Worm (Caenorhabditis elegans) whole organism, L3 larva: ENCODE measurements around the gene cutl-15.

Source experiments
- R02D3.7 ChIP-seq: fragments of 150-350 bp; optimal IDR thresholded peaks from 2 replicates; lab custom pipeline; 2014; ENCODE audit warnings: missing biosample characterization, missing genetic modification characterization
- ZK546.5 ChIP-seq: sonication (generic microtip); optimal IDR thresholded peaks from 2 replicates; lab custom pipeline; 2017; ENCODE audit warnings: missing biosample characterization, missing genetic modification characterization
- ceh-28 ChIP-seq: fragments of 150-350 bp; optimal IDR thresholded peaks from 2 replicates; lab custom pipeline; 2014; ENCODE audit warnings: missing biosample characterization, missing genetic modification reagents, missing genetic modification characterization
- fos-1 ChIP-seq: fragments of 150-350 bp; optimal IDR thresholded peaks from 2 replicates; lab custom pipeline; 2014; ENCODE audit warnings: missing biosample characterization, missing genetic modification characterization
- mdl-1 ChIP-seq: fragments of 150-350 bp; optimal IDR thresholded peaks from 2 replicates; lab custom pipeline; 2014; ENCODE audit warnings: missing biosample characterization, missing genetic modification characterization
- nhr-11 ChIP-seq: fragments of 150-350 bp; optimal IDR thresholded peaks from 2 replicates; lab custom pipeline; 2014; ENCODE audit warnings: missing biosample characterization, missing genetic modification characterization
- nhr-12 ChIP-seq: fragments of 150-350 bp; optimal IDR thresholded peaks from 2 replicates; lab custom pipeline; 2014; ENCODE audit warnings: missing biosample characterization, missing genetic modification characterization
- unc-62 ChIP-seq: fragments of 150-350 bp; sonication (generic microtip); optimal IDR thresholded peaks from 4 replicates; lab custom pipeline; 2014; ENCODE audit warnings: missing biosample characterization, missing genetic modification reagents, missing genetic modification characterization

DNA sequence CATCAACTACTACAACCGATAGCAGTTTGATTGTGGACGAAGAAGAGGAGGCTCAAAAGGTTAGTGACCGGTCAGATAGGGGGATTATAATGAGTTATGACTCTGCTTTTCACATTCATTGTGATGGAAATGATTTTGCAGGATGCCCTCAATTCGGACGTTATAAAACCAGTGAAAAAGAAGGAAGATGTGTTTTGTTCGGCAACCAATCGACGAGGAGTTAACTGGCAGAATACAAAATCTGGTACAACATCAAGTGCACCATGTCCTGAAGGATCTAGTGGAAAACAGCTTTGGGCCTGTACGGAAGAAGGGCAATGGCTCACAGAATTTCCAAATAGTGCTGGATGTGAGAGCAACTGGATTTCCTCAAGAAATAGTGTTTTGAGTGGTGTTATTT, 43.6 kb downstream of the cutl-15 start:
- TF ChIP-seq ZK546.5 (tag; lab: Kevin White, UChicago) (no peak), nhr-12 (tag; lab: Kevin White, UChicago) (no peak), R02D3.7 (no peak), unc-62 (GFP tag; lab: Kevin White, UChicago) (no peak), nhr-11 (tag; lab: Kevin White, UChicago) (no peak), fos-1 (tag; lab: Kevin White, UChicago) (no peak), ceh-28 (tag; lab: Kevin White, UChicago) (no peak), mdl-1 (tag; lab: Kevin White, UChicago) (no peak)
